Worm (Caenorhabditis elegans): ENCODE measurements around the gene daz-1.

DNA sequence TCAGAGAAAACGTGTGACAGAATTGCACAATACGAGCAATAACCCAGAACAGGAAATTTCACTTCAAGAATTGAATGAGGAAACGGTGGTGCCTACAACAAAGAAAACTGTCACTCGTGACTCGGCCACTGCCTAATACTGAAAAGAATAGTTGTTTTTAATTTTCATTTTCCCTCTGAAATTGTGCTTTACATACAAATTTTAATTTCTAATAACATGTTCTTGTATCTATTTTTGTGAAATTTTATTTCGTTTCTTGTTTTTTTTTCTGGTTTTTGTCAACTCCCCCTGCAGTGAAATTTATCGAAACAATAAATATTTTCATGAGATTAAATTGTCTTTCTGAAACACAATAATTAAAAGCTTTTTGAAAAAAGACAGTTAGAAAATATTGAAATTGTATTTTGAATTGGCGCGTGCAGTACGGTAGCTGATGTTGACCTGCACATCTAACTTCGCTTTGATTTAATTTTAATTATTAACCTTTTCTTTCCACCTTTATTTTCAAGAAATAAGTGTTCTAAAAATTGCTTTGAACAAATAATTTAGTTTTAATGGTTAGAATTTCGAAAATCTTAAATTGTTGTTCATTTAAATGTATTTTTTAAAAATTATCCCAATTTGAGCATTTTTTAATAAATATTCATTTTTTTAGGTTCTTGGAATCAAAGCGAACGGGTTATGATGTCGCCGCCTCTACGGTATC is at the start of gene daz-1:
- TF ChIP-seq mdl-1 (tag; optimal IDR thresholded peaks at IDR 0.05), result no peak
- TF ChIP-seq ztf-11 (tag; optimal IDR thresholded peaks at IDR 0.05), result no peak
- no peak for TF ChIP-seq nhr-90 (tag; optimal IDR thresholded peaks at IDR 0.05; ENCODE audit: poor library complexity)
- TF ChIP-seq mab-9 (GFP tag; IDR thresholded peaks at IDR 0.05), result no peak
- no peak for TF ChIP-seq fkh-10 (GFP tag; optimal IDR thresholded peaks at IDR 0.05)
- no peak for TF ChIP-seq lir-3 (tag; optimal IDR thresholded peaks at IDR 0.05; ENCODE audit: poor library complexity)
- TF ChIP-seq elt-2 (tag; optimal IDR thresholded peaks at IDR 0.05), result no peak
- no peak for TF ChIP-seq dsc-1 (tag; optimal IDR thresholded peaks at IDR 0.05)
- no peak for TF ChIP-seq ces-1 (GFP tag; optimal IDR thresholded peaks at IDR 0.05)
- no peak for TF ChIP-seq egl-27 (tag; optimal IDR thresholded peaks at IDR 0.05)
- TF ChIP-seq ceh-63 (GFP tag; optimal IDR thresholded peaks at IDR 0.05), result no peak

Data from whole organism, L1 larva.